Fruit fly (Drosophila melanogaster): Measurements from ENCODE around the gene CG33116.

Gene CG33116

dm6 chr2L:19526316-19526715, 7.0 kb upstream of the CG33116 start, which contains the start of the genes Dpm1 and CG10137 (continued):
- TF ChIP-seq Six4 (GFP tag; optimal IDR thresholded peaks at IDR 0.05) (no peak), CG13287 (GFP tag; IDR thresholded peaks at IDR 0.05; ENCODE audit: partially characterized antibody) (peak; percentile 82), CG18262 (tag; optimal IDR thresholded peaks at IDR 0.05) (peak; percentile 1), Sry-δ (GFP tag; optimal IDR thresholded peaks at IDR 0.05) (peak; percentile 35), CG30431 (GFP tag; optimal IDR thresholded peaks at IDR 0.05) (no peak), CG17359 (tag; optimal IDR thresholded peaks at IDR 0.05) (no peak), CG12155 (GFP tag; optimal IDR thresholded peaks at IDR 0.05) (no peak), HmgZ (tag; optimal IDR thresholded peaks at IDR 0.05) (peak; percentile 9), CG10147 (GFP tag; optimal IDR thresholded peaks at IDR 0.05) (peak; percentile 12), MBD-R2 (GFP tag; IDR thresholded peaks at IDR 0.05) (peak; percentile 82), stwl (tag; optimal IDR thresholded peaks at IDR 0.05) (peak; percentile 93), phol (tag; optimal IDR thresholded peaks at IDR 0.05) (peak; percentile 36), zen (tag; optimal IDR thresholded peaks at IDR 0.05) (peak; percentile 51), CG2712 (tag; optimal IDR thresholded peaks at IDR 0.05) (peak; percentile 23), CG8281 (tag; optimal IDR thresholded peaks at IDR 0.05) (no peak), odd (GFP tag; optimal IDR thresholded peaks at IDR 0.05) (no peak), bbx (GFP tag; IDR thresholded peaks at IDR 0.05; ENCODE audit: partially characterized antibody) (peak; percentile 69), exex (tag; optimal IDR thresholded peaks at IDR 0.05) (peak; percentile 39), chif (GFP tag; optimal IDR thresholded peaks at IDR 0.05) (no peak), CG30020 (tag; optimal IDR thresholded peaks at IDR 0.05) (peak; percentile 29), seq (GFP tag; IDR thresholded peaks at IDR 0.05) (no peak)

- TF ChIP-seq maf-S (GFP tag; optimal IDR thresholded peaks at IDR 0.05) (no peak), sens (GFP tag) (peak; percentile 69), CG10462 (GFP tag; optimal IDR thresholded peaks at IDR 0.05) (no peak), CG5245 (GFP tag; optimal IDR thresholded peaks at IDR 0.05) (no peak), CG32772 (GFP tag; IDR thresholded peaks at IDR 0.05) (no peak), dati (GFP tag; IDR thresholded peaks at IDR 0.05) (no peak), Aef1 (GFP tag; IDR thresholded peaks at IDR 0.05) (no peak), row (GFP tag; IDR thresholded peaks at IDR 0.05) (no peak), aop (GFP tag; IDR thresholded peaks at IDR 0.05) (no peak), unpg (GFP tag; optimal IDR thresholded peaks at IDR 0.05) (no peak), fd3F (GFP tag; optimal IDR thresholded peaks at IDR 0.05) (no peak), otp (GFP tag; IDR thresholded peaks at IDR 0.05) (no peak), Rfx (GFP tag; IDR thresholded peaks at IDR 0.05) (no peak), CG12219 (GFP tag; optimal IDR thresholded peaks at IDR 0.05) (no peak), knrl (GFP tag; IDR thresholded peaks at IDR 0.05; ENCODE audit: partially characterized antibody) (no peak), CG17359 (tag; optimal IDR thresholded peaks at IDR 0.05) (no peak), CG9437 (GFP tag; optimal IDR thresholded peaks at IDR 0.05) (no peak), tgo (GFP tag; IDR thresholded peaks at IDR 0.05) (no peak), CG17361 (GFP tag; IDR thresholded peaks at IDR 0.05) (no peak), Hr3 (GFP tag; optimal IDR thresholded peaks at IDR 0.05) (no peak), seq (GFP tag; IDR thresholded peaks at IDR 0.05) (no peak), vfl (GFP tag; optimal IDR thresholded peaks at IDR 0.05) (no peak), nmo (GFP tag; optimal IDR thresholded peaks at IDR 0.05) (no peak), al (GFP tag; IDR thresholded peaks at IDR 0.05) (no peak), grau (tag; optimal IDR thresholded peaks at IDR 0.05) (no peak), Usf (GFP tag; optimal IDR thresholded peaks at IDR 0.05) (no peak), h (optimal IDR thresholded peaks at IDR 0.05) (no peak), wor (GFP tag; IDR thresholded peaks at IDR 0.05) (no peak), Fer1 (GFP tag; optimal IDR thresholded peaks at IDR 0.05) (no peak), Dip2 (GFP tag; IDR thresholded peaks at IDR 0.05) (no peak), CG6254 (GFP tag; optimal IDR thresholded peaks at IDR 0.05) (no peak), onecut (GFP tag; IDR thresholded peaks at IDR 0.05) (peak; percentile 97), CG9727 (GFP tag; optimal IDR thresholded peaks at IDR 0.05) (no peak), oc (tag; optimal IDR thresholded peaks at IDR 0.05) (no peak)
Observed at dm6 chr2L:19526844-19527243, 6.4 kb upstream of the CG33116 start.
